Fruit fly (Drosophila melanogaster): ENCODE measurements around the gene CG6333.

DNA sequence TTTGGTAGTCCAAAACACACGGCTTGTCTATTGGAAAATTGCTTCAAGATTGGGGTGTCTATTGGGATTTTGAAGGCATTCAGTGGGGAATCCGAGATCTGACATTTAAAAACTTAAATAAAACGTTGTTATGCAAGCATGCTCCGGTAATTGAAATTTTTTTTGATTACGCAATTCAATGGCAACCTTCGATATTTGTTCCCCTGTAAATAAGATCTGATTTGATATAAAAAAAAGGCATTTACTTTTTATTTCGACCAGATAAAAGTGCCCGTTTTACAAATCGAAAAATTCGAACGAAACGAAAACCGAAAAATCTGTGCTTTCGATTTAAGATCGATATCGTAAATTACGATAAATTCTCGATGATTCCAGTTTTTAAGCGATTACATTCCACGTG lies 7.2 kb downstream of the CG6333 start, which contains the start of the genes CG13733 and qjt:
- no peak for TF ChIP-seq h (optimal IDR thresholded peaks at IDR 0.05)
- TF ChIP-seq ttk (optimal IDR thresholded peaks at IDR 0.05), result no peak
